Fruit fly (Drosophila melanogaster) whole organism, embryonic: ENCODE results near the gene CG13605.

ENCODE experiments used
- Blimp-1 ChIP-seq: fragments of 200-800 bp; sonication (Bioruptor generic); optimal IDR thresholded peaks from 3 replicates; lab custom pipeline; 2018; ENCODE audit warnings: missing biosample characterization, missing genetic modification characterization, mild to moderate bottlenecking, moderate library complexity, missing genetic modification reagents
- BtbVII ChIP-seq: fragments of 200-800 bp; sonication (Bioruptor generic); optimal IDR thresholded peaks from 3 replicates; lab custom pipeline; 2017; ENCODE audit warnings: missing biosample characterization, mild to moderate bottlenecking, missing genetic modification characterization
- CG11695 ChIP-seq: fragments of 200-800 bp; sonication (Bioruptor generic); IDR thresholded peaks from 3 replicates; pipeline ENCODE4 v1.3.6; 2022; ENCODE audit warnings: missing biosample characterization, missing genetic modification characterization
- CG12104 ChIP-seq: fragments of 200-800 bp; sonication (Bioruptor generic); optimal IDR thresholded peaks from 3 replicates; lab custom pipeline; 2016; ENCODE audit warnings: missing biosample characterization, missing genetic modification characterization
- CG1233 ChIP-seq: fragments of 200-800 bp; sonication (Bioruptor generic); optimal IDR thresholded peaks from 4 replicates; lab custom pipeline; 2018; ENCODE audit warnings: missing biosample characterization, mild to moderate bottlenecking, missing genetic modification characterization
- CG13894 ChIP-seq: fragments of 200-800 bp; sonication (Bioruptor generic); optimal IDR thresholded peaks from 3 replicates; lab custom pipeline; 2018; ENCODE audit warnings: missing biosample characterization, mild to moderate bottlenecking, missing genetic modification characterization, moderate library complexity
- CG14710 ChIP-seq: fragments of 200-800 bp; sonication (Bioruptor generic); optimal IDR thresholded peaks from 3 replicates; lab custom pipeline; 2019; ENCODE audit warnings: missing biosample characterization, mild to moderate bottlenecking, missing genetic modification characterization, moderate library complexity
- CG15073 ChIP-seq: fragments of 200-800 bp; sonication (Bioruptor generic); optimal IDR thresholded peaks from 2 replicates; lab custom pipeline; 2016; ENCODE audit warnings: missing biosample characterization, missing genetic modification characterization
- CG15479 ChIP-seq: fragments of 200-800 bp; sonication (Bioruptor generic); optimal IDR thresholded peaks from 3 replicates; lab custom pipeline; 2019; ENCODE audit warnings: missing biosample characterization, mild to moderate bottlenecking, missing genetic modification characterization, moderate library complexity
- CG2129 ChIP-seq: fragments of 200-800 bp; sonication (Bioruptor generic); IDR thresholded peaks from 2 replicates; pipeline ENCODE4 v1.3.6; 2022; ENCODE audit warnings: missing biosample characterization, missing genetic modification characterization; ENCODE audit not compliant: partially characterized antibody
- CG2199 ChIP-seq: fragments of 200-800 bp; sonication (Bioruptor generic); IDR thresholded peaks from 3 replicates; pipeline ENCODE4 v1.3.6; 2022; ENCODE audit warnings: missing biosample characterization, missing genetic modification characterization
- CG3847 ChIP-seq: fragments of 200-800 bp; sonication (Bioruptor generic); IDR thresholded peaks from 2 replicates; pipeline ENCODE4 v1.3.6; 2022; ENCODE audit warnings: missing biosample characterization, missing genetic modification characterization
- CG43689 ChIP-seq: fragments of 200-800 bp; sonication (Bioruptor generic); IDR thresholded peaks from 2 replicates; pipeline ENCODE4 v1.3.6; 2022; ENCODE audit warnings: missing biosample characterization, missing genetic modification characterization
- CG4730 ChIP-seq: fragments of 200-800 bp; sonication (Bioruptor generic); IDR thresholded peaks from 2 replicates; pipeline ENCODE4 v1.3.6; 2022; ENCODE audit warnings: missing biosample characterization, missing genetic modification characterization
- CG6683 ChIP-seq: fragments of 200-800 bp; sonication (Bioruptor generic); optimal IDR thresholded peaks from 2 replicates; lab custom pipeline; 2017; ENCODE audit warnings: missing biosample characterization, mild to moderate bottlenecking, missing genetic modification characterization, missing genetic modification reagents
- CG6689 ChIP-seq: fragments of 200-800 bp; sonication (Bioruptor generic); IDR thresholded peaks from 2 replicates; pipeline ENCODE4 v1.3.6; 2022; ENCODE audit warnings: missing biosample characterization, missing genetic modification characterization
- CG6813 ChIP-seq: fragments of 200-800 bp; sonication (Bioruptor generic); optimal IDR thresholded peaks from 2 replicates; lab custom pipeline; 2017; ENCODE audit warnings: missing biosample characterization, missing genetic modification characterization, mild to moderate bottlenecking, moderate library complexity, missing genetic modification reagents
- CG8478 ChIP-seq: fragments of >200 bp; optimal IDR thresholded peaks from 2 replicates; lab custom pipeline; 2018
- CTCF ChIP-seq: fragments of 200-800 bp; sonication (Bioruptor generic); optimal IDR thresholded peaks from 2 replicates; lab custom pipeline; 2017; ENCODE audit warnings: missing biosample characterization, mild to moderate bottlenecking, missing genetic modification characterization, moderate library complexity
- Dbx ChIP-seq: fragments of 200-800 bp; sonication (Bioruptor generic); IDR thresholded peaks from 3 replicates; pipeline ENCODE4 v1.3.6; 2022; ENCODE audit warnings: missing biosample characterization, missing genetic modification characterization
- Deaf1 ChIP-seq: fragments of 200-800 bp; optimal IDR thresholded peaks from 3 replicates; lab custom pipeline; 2019; ENCODE audit warnings: missing biosample characterization, mild to moderate bottlenecking, missing genetic modification characterization, moderate library complexity
- Dip2 ChIP-seq: fragments of 200-800 bp; sonication (Bioruptor generic); IDR thresholded peaks from 2 replicates; pipeline ENCODE4 v1.3.6; 2022; ENCODE audit warnings: missing biosample characterization, missing genetic modification characterization
- E2f1 ChIP-seq: fragments of 200-800 bp; sonication (Bioruptor generic); IDR thresholded peaks from 2 replicates; pipeline ENCODE4 v1.3.6; 2022; ENCODE audit warnings: missing biosample characterization, missing genetic modification characterization
- GATAe ChIP-seq: fragments of 200-800 bp; sonication (Bioruptor generic); conservative IDR thresholded peaks from 2 replicates; pipeline ENCODE4 v1.3.6; 2022; ENCODE audit warnings: missing biosample characterization, missing genetic modification characterization
- Hand ChIP-seq: fragments of 200-800 bp; sonication (Bioruptor generic); optimal IDR thresholded peaks from 2 replicates; lab custom pipeline; 2017; ENCODE audit warnings: mild to moderate bottlenecking, missing biosample characterization, missing genetic modification reagents, missing genetic modification characterization
- Hey ChIP-seq: fragments of 200-800 bp; sonication (Bioruptor generic); optimal IDR thresholded peaks from 3 replicates; lab custom pipeline; 2018; ENCODE audit warnings: missing biosample characterization, mild to moderate bottlenecking, missing genetic modification characterization
- HmgD ChIP-seq: fragments of 200-800 bp; sonication (Bioruptor generic); optimal IDR thresholded peaks from 3 replicates; lab custom pipeline; 2016; ENCODE audit warnings: missing biosample characterization, missing genetic modification characterization
- HmgZ ChIP-seq: fragments of 200-800 bp; sonication (Bioruptor generic); optimal IDR thresholded peaks from 2 replicates; lab custom pipeline; 2018; ENCODE audit warnings: missing biosample characterization, mild to moderate bottlenecking, missing genetic modification characterization
- Mad ChIP-seq: fragments of 200-800 bp; sonication (Bioruptor generic); optimal IDR thresholded peaks from 2 replicates; lab custom pipeline; 2016; ENCODE audit warnings: missing biosample characterization, missing genetic modification characterization
- Meics ChIP-seq: fragments of 200-800 bp; sonication (Bioruptor generic); optimal IDR thresholded peaks from 2 replicates; lab custom pipeline; 2017; ENCODE audit warnings: missing biosample characterization, mild to moderate bottlenecking, missing genetic modification characterization
- Mes4 ChIP-seq: fragments of 200-800 bp; sonication (Bioruptor generic); optimal IDR thresholded peaks from 2 replicates; lab custom pipeline; 2016; ENCODE audit warnings: missing biosample characterization, missing genetic modification characterization
- Six4 ChIP-seq: fragments of 200-800 bp; sonication (Bioruptor generic); optimal IDR thresholded peaks from 2 replicates; lab custom pipeline; 2016; ENCODE audit warnings: missing biosample characterization, missing genetic modification characterization
- Taf1 ChIP-seq: fragments of 200-800 bp; sonication (Bioruptor generic); IDR thresholded peaks from 2 replicates; pipeline ENCODE4 v1.3.6; 2022; ENCODE audit warnings: missing biosample characterization, missing genetic modification characterization
- Xrp1 ChIP-seq: fragments of 200-800 bp; sonication (Bioruptor generic); IDR thresholded peaks from 2 replicates; pipeline ENCODE4 v1.3.6; 2022; ENCODE audit warnings: missing biosample characterization, missing genetic modification characterization
- ase ChIP-seq: fragments of 200-800 bp; sonication (Bioruptor generic); IDR thresholded peaks from 3 replicates; pipeline ENCODE4 v1.3.6; 2022; ENCODE audit warnings: missing biosample characterization, missing genetic modification characterization
- ato ChIP-seq: fragments of 200-800 bp; sonication (Bioruptor generic); IDR thresholded peaks from 2 replicates; pipeline ENCODE4 v1.3.6; 2022; ENCODE audit warnings: missing biosample characterization, missing genetic modification characterization; ENCODE audit not compliant: partially characterized antibody
- bowl ChIP-seq: fragments of 200-800 bp; sonication (Bioruptor generic); IDR thresholded peaks from 2 replicates; pipeline ENCODE4 v1.3.6; 2022; ENCODE audit warnings: missing biosample characterization, missing genetic modification characterization
- bsh ChIP-seq, 2 experiments: fragments of 200-800 bp; sonication (Bioruptor generic); optimal IDR thresholded peaks; 2 replicates each; lab custom pipeline; 2017 to 2018; ENCODE audit warnings: mild to moderate bottlenecking in 2 of 2, missing biosample characterization in 2 of 2, missing genetic modification characterization in 2 of 2, moderate library complexity in 1 of 2
- cg ChIP-seq: fragments of 200-800 bp; sonication (Bioruptor generic); optimal IDR thresholded peaks from 3 replicates; lab custom pipeline; 2019; ENCODE audit warnings: missing biosample characterization, mild to moderate bottlenecking, missing genetic modification characterization, moderate library complexity
- corto ChIP-seq: fragments of 200-800 bp; sonication (Bioruptor generic); optimal IDR thresholded peaks from 2 replicates; lab custom pipeline; 2016; ENCODE audit warnings: missing biosample characterization, mild to moderate bottlenecking, missing genetic modification characterization, moderate library complexity
- dmrt11E ChIP-seq: fragments of 200-800 bp; sonication (Bioruptor generic); optimal IDR thresholded peaks from 3 replicates; lab custom pipeline; 2018; ENCODE audit warnings: missing biosample characterization, mild to moderate bottlenecking, missing genetic modification characterization, moderate library complexity
- en ChIP-seq: fragments of 200-800 bp; sonication (Bioruptor generic); optimal IDR thresholded peaks from 2 replicates; lab custom pipeline; 2016; ENCODE audit warnings: missing biosample characterization, missing genetic modification characterization
- exex ChIP-seq: fragments of 200-800 bp; sonication (Bioruptor generic); optimal IDR thresholded peaks from 4 replicates; lab custom pipeline; 2018; ENCODE audit warnings: missing biosample characterization, mild to moderate bottlenecking, missing genetic modification characterization, moderate library complexity
- gro ChIP-seq: fragments of 200-800 bp; sonication (Bioruptor generic); optimal IDR thresholded peaks from 2 replicates; lab custom pipeline; 2016; ENCODE audit warnings: missing biosample characterization, missing genetic modification characterization
- gsb-n ChIP-seq: fragments of 200-800 bp; sonication (Bioruptor generic); optimal IDR thresholded peaks from 3 replicates; lab custom pipeline; 2018; ENCODE audit warnings: missing biosample characterization, mild to moderate bottlenecking, missing genetic modification characterization
- ham ChIP-seq: fragments of 200-800 bp; sonication (Bioruptor generic); IDR thresholded peaks from 2 replicates; pipeline ENCODE4 v1.3.6; 2022; ENCODE audit warnings: missing biosample characterization, missing genetic modification characterization
- ind ChIP-seq: fragments of 200-800 bp; sonication (Bioruptor generic); optimal IDR thresholded peaks from 3 replicates; lab custom pipeline; 2016; ENCODE audit warnings: missing biosample characterization, missing genetic modification characterization
- kay ChIP-seq: fragments of 200-800 bp; sonication (Bioruptor generic); optimal IDR thresholded peaks from 2 replicates; lab custom pipeline; 2016; ENCODE audit warnings: missing biosample characterization, missing genetic modification characterization
- rib ChIP-seq: fragments of 200-800 bp; sonication (Bioruptor generic); IDR thresholded peaks from 2 replicates; pipeline ENCODE4 v1.3.6; 2022; ENCODE audit warnings: missing biosample characterization, missing genetic modification characterization
- sr ChIP-seq: fragments of 200-800 bp; sonication (Bioruptor generic); IDR thresholded peaks from 3 replicates; pipeline ENCODE4 v1.3.6; 2022; ENCODE audit warnings: missing biosample characterization, missing genetic modification characterization

CG13605 gene

dm6 chr3R:24151924-24152809 lies 40.0 kb upstream of the CG13605 start, which contains the start of the genes p38a and CG6178 (continued):
- TF ChIP-seq HmgD (GFP tag; lab: Kevin White, UChicago) (no peak), CG8478 (lab: Kevin White, UChicago) (no peak), ase (GFP tag; lab: Robert Waterston, UW) (peak; percentile 96), BtbVII (peak; percentile 96), CG15073 (GFP tag; lab: Kevin White, UChicago) (peak; percentile 61), Six4 (GFP tag; lab: Kevin White, UChicago) (peak; percentile 84), Meics (GFP tag; lab: Kevin White, UChicago) (peak; percentile 98), ato (GFP tag; lab: Robert Waterston, UW) (no peak), kay (peak; percentile 92), sr (GFP tag; lab: Robert Waterston, UW) (peak; percentile 68; the same call in 2 of the 3 replicates), gro (GFP tag; lab: Kevin White, UChicago) (peak; percentile 43), E2f1 (GFP tag; lab: Robert Waterston, UW) (peak; percentile 97), CG14710 (tag; lab: Kevin White, UChicago) (peak; percentile 97), corto (peak; percentile 81), CG2199 (peak; percentile 92), Taf1 (peak; percentile 88), CG6813 (GFP tag; lab: Kevin White, UChicago) (peak; percentile 94), CTCF (GFP tag; lab: Kevin White, UChicago) (peak; percentile 48), dmrt11E (tag; lab: Kevin White, UChicago) (peak; percentile 95), bowl (peak; percentile 90), cg (GFP tag; lab: Kevin White, UChicago) (no peak), Hand (peak; percentile 95), Deaf1 (tag; lab: Kevin White, UChicago) (peak; percentile 89), Dip2 (GFP tag; lab: Robert Waterston, UW) (peak; percentile 56), Hey (peak; percentile 53), CG15479 (peak; percentile 39), ham (GFP tag; lab: Robert Waterston, UW) (peak; percentile 90), GATAe (GFP tag; lab: Robert Waterston, UW) (peak; percentile 89), CG6689 (peak; percentile 98), ind (GFP tag; lab: Kevin White, UChicago) (peak; percentile 96), CG43689 (GFP tag; lab: Robert Waterston, UW) (peak; percentile 92), CG13894 (tag; lab: Kevin White, UChicago) (peak; percentile 96), Mad (GFP tag; lab: Kevin White, UChicago) (peak; percentile 73), CG12104 (GFP tag; lab: Kevin White, UChicago) (peak; percentile 94), rib (GFP tag; lab: Robert Waterston, UW) (peak; percentile 92), CG11695 (GFP tag; lab: Robert Waterston, UW) (peak; percentile 98), CG6683 (peak; percentile 95), en (GFP tag; lab: Kevin White, UChicago) (no peak), Blimp-1 (peak; percentile 96), bsh (GFP tag; optimal IDR thresholded peaks at IDR 0.05; lab: Kevin White, UChicago) (peak; percentile 94 to 97), CG3847 (peak; percentile 97), HmgZ (tag; lab: Kevin White, UChicago) (peak; percentile 91), CG4730 (GFP tag; lab: Robert Waterston, UW) (peak; percentile 96), exex (tag; lab: Kevin White, UChicago) (peak; percentile 89), Xrp1 (GFP tag; lab: Robert Waterston, UW) (peak; percentile 96), CG1233 (GFP tag; lab: Kevin White, UChicago) (peak; percentile 97), gsb-n (tag; lab: Kevin White, UChicago) (peak; percentile 96), Mes4 (peak; percentile 21), CG2129 (GFP tag; lab: Robert Waterston, UW) (no peak), Dbx (GFP tag; lab: Robert Waterston, UW) (peak; percentile 96)
